Worm (Caenorhabditis elegans) whole organism, L2 larva: ENCODE measurements around the gene M03B6.1.

Experiments
- R02D3.7 ChIP-seq: fragments of 150-350 bp; optimal IDR thresholded peaks from 2 replicates; lab custom pipeline; 2014; ENCODE audit warnings: missing biosample characterization, missing genetic modification characterization
- elt-1 ChIP-seq: fragments of 150-350 bp; optimal IDR thresholded peaks from 2 replicates; lab custom pipeline; 2014; ENCODE audit warnings: missing biosample characterization, missing genetic modification characterization
- elt-3 ChIP-seq: sonication (generic microtip); optimal IDR thresholded peaks from 2 replicates; lab custom pipeline; 2017; ENCODE audit warnings: missing biosample characterization, missing genetic modification characterization
- gmeb-1 ChIP-seq: fragments of 150-350 bp; optimal IDR thresholded peaks from 2 replicates; lab custom pipeline; 2014; ENCODE audit warnings: missing biosample characterization, missing genetic modification characterization
- lsy-2 ChIP-seq, 2 experiments: fragments of 150-350 bp in 1 of 2; sonication (generic microtip) in 1 of 2; optimal IDR thresholded peaks; 2 replicates each; lab custom pipeline; 2014 to 2017; ENCODE audit warnings: missing biosample characterization in 2 of 2, missing genetic modification characterization in 2 of 2
- mdl-1 ChIP-seq, 2 experiments: fragments of 150-350 bp in 1 of 2; sonication (generic microtip) in 1 of 2; optimal IDR thresholded peaks; 2 replicates each; lab custom pipeline; 2017; ENCODE audit warnings: missing biosample characterization in 2 of 2, missing genetic modification characterization in 2 of 2
- unc-62 ChIP-seq: fragments of 150-350 bp; optimal IDR thresholded peaks from 2 replicates; lab custom pipeline; 2014; ENCODE audit warnings: missing biosample characterization, missing genetic modification reagents, missing genetic modification characterization
- ztf-11 ChIP-seq: sonication (generic microtip); optimal IDR thresholded peaks from 2 replicates; lab custom pipeline; 2017; ENCODE audit warnings: missing biosample characterization, missing genetic modification characterization

DNA sequence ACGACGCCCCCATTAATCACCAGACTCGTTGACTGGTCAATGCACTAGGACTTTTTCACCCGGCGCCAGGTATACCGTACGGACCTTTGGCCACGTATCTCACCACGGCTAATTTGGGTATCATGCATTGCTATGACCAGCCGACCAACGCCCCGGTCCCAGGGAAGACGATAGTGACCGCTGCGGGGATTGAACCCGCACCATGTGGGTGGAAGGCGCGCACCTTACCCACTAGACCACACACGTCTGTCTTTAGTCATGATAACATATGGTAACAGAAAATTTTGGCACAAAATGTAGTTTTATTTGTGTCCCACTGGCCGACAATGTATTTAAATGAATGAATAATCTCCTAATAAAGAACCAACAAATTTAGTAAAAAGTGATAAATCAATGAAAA is 44.8 kb downstream of the M03B6.1 start:
- TF ChIP-seq lsy-2 (tag; optimal IDR thresholded peaks at IDR 0.05; lab: Kevin White, UChicago) (no peak), elt-3 (tag; lab: Kevin White, UChicago) (no peak), ztf-11 (tag; lab: Kevin White, UChicago) (no peak), mdl-1 (tag; optimal IDR thresholded peaks at IDR 0.05; lab: Kevin White, UChicago) (no peak), R02D3.7 (tag; lab: Kevin White, UChicago) (no peak), unc-62 (GFP tag; lab: Kevin White, UChicago) (no peak), elt-1 (tag; lab: Kevin White, UChicago) (no peak), gmeb-1 (no peak)
